Worm (Caenorhabditis elegans): ENCODE results near the gene F58H1.8.

- no peak for TF ChIP-seq ccch-3 (GFP tag; optimal IDR thresholded peaks at IDR 0.05)
- no peak for TF ChIP-seq F33H1.4 (GFP tag; IDR thresholded peaks at IDR 0.05)
- no peak for TF ChIP-seq unc-130 (GFP tag; optimal IDR thresholded peaks at IDR 0.05)
- TF ChIP-seq pha-4 (tag; optimal IDR thresholded peaks at IDR 0.05) = no peak
- no peak for TF ChIP-seq him-1 (tag; optimal IDR thresholded peaks at IDR 0.05)
- TF ChIP-seq efl-1 (GFP tag; optimal IDR thresholded peaks at IDR 0.05) = no peak
- TF ChIP-seq snpc-4 (GFP tag; optimal IDR thresholded peaks at IDR 0.05) = no peak
- TF ChIP-seq snpc-4 (tag; optimal IDR thresholded peaks at IDR 0.05) = no peak
- no peak for TF ChIP-seq ceh-91 (GFP tag; IDR thresholded peaks at IDR 0.05)
- no peak for TF ChIP-seq Y53G8AR.9 (GFP tag; conservative IDR thresholded peaks at IDR 0.05)
- no peak for TF ChIP-seq F23B12.7 (tag; optimal IDR thresholded peaks at IDR 0.05; ENCODE audit: insufficient read depth)
Observed at ce11 chrV:11919639-11920038, 15.3 kb upstream of the F58H1.8 start.
